Worm (Caenorhabditis elegans) whole organism, L4 larva: ENCODE data around the gene pqn-92.
A peak's percentile ranks its signal among the peaks of the same experiment; 100 is the strongest.

Experiments used
- D1046.2 ChIP-seq: fragments of 200-800 bp; sonication (Bioruptor generic); IDR thresholded peaks from 2 replicates; pipeline ENCODE4 v1.3.6; 2022; ENCODE audit warnings: missing genetic modification characterization, missing compliant biosample characterization
- F44E2.7 ChIP-seq: fragments of 200-800 bp; sonication (Bioruptor generic); IDR thresholded peaks from 2 replicates; pipeline ENCODE4 v2.1.2; 2022; ENCODE audit warnings: missing genetic modification characterization, missing compliant biosample characterization
- T20F7.1 ChIP-seq: fragments of 200-800 bp; sonication (Bioruptor generic); optimal IDR thresholded peaks from 2 replicates; lab custom pipeline; 2018; ENCODE audit warnings: mild to moderate bottlenecking, missing genetic modification characterization, missing compliant biosample characterization
- Y105C5A.15 ChIP-seq: fragments of 200-800 bp; sonication (Bioruptor generic); IDR thresholded peaks from 2 replicates; pipeline ENCODE4 v1.3.6; 2022; ENCODE audit warnings: missing genetic modification characterization, missing compliant biosample characterization
- Y48G9A.11 ChIP-seq: fragments of 200-800 bp; sonication (Bioruptor generic); IDR thresholded peaks from 2 replicates; pipeline ENCODE4 v1.3.6; 2022; ENCODE audit warnings: missing genetic modification reagents, missing genetic modification characterization, missing compliant biosample characterization
- Y5F2A.4 ChIP-seq: fragments of 200-800 bp; sonication (Bioruptor generic); optimal IDR thresholded peaks from 2 replicates; lab custom pipeline; 2018; ENCODE audit warnings: mild to moderate bottlenecking, missing genetic modification characterization, missing compliant biosample characterization
- ZK337.2 ChIP-seq: fragments of 200-800 bp; sonication (Bioruptor generic); IDR thresholded peaks from 2 replicates; pipeline ENCODE4 v1.3.6; 2022; ENCODE audit warnings: missing genetic modification reagents, missing genetic modification characterization, missing compliant biosample characterization
- ZK546.5 ChIP-seq, 2 experiments: sonication (generic microtip); optimal IDR thresholded peaks; 2 replicates each; lab custom pipeline; 2017; ENCODE audit warnings: missing biosample characterization in 2 of 2, missing genetic modification characterization in 2 of 2
- aly-2 ChIP-seq: sonication (generic microtip); optimal IDR thresholded peaks from 2 replicates; lab custom pipeline; 2018; ENCODE audit warnings: missing biosample characterization, missing genetic modification characterization
- attf-4 ChIP-seq: sonication (generic microtip); optimal IDR thresholded peaks from 3 replicates; lab custom pipeline; 2017; ENCODE audit warnings: missing biosample characterization, missing genetic modification characterization
- ceh-28 ChIP-seq: fragments of 150-350 bp; optimal IDR thresholded peaks from 2 replicates; lab custom pipeline; 2014; ENCODE audit warnings: missing biosample characterization, missing genetic modification reagents, missing genetic modification characterization
- ceh-32 ChIP-seq: sonication (generic microtip); optimal IDR thresholded peaks from 2 replicates; lab custom pipeline; 2016; ENCODE audit warnings: mild to moderate bottlenecking, missing genetic modification characterization, missing compliant biosample characterization; ENCODE audit not compliant: poor library complexity
- ceh-62 ChIP-seq: sonication (generic microtip); optimal IDR thresholded peaks from 2 replicates; lab custom pipeline; 2017; ENCODE audit warnings: missing biosample characterization, missing genetic modification characterization
- ces-1 ChIP-seq: fragments of 150-350 bp; sonication (generic microtip); optimal IDR thresholded peaks from 4 replicates; lab custom pipeline; 2014; ENCODE audit warnings: missing biosample characterization, missing genetic modification reagents, missing genetic modification characterization
- ctbp-1 ChIP-seq: fragments of 200-800 bp; sonication (Bioruptor generic); IDR thresholded peaks from 2 replicates; pipeline ENCODE4 v1.3.6; 2022; ENCODE audit warnings: missing genetic modification reagents, missing genetic modification characterization, missing compliant biosample characterization
- daf-12 ChIP-seq: fragments of 150-350 bp; optimal IDR thresholded peaks from 2 replicates; lab custom pipeline; 2014; ENCODE audit warnings: missing biosample characterization, missing genetic modification reagents, missing genetic modification characterization
- daf-16 ChIP-seq, 3 experiments: sonication (generic microtip); optimal IDR thresholded peaks; 2 replicates each; lab custom pipeline; 2016 to 2017; ENCODE audit warnings: missing genetic modification characterization in 3 of 3, missing genetic modification reagents in 3 of 3, mild to moderate bottlenecking in 2 of 3, missing compliant biosample characterization in 2 of 3, missing biosample characterization in 1 of 3, moderate library complexity in 1 of 3
- daf-19 ChIP-seq: fragments of 200-800 bp; sonication (Bioruptor generic); conservative IDR thresholded peaks from 2 replicates; pipeline ENCODE4 v1.3.6; 2022; ENCODE audit warnings: missing genetic modification characterization, missing compliant biosample characterization
- dmd-8 ChIP-seq: fragments of 200-800 bp; sonication (Bioruptor generic); IDR thresholded peaks from 2 replicates; pipeline ENCODE4 v1.3.6; 2022; ENCODE audit warnings: missing genetic modification characterization, missing compliant biosample characterization
- dmd-9 ChIP-seq: fragments of 200-800 bp; sonication (Bioruptor generic); IDR thresholded peaks from 2 replicates; pipeline ENCODE4 v1.3.6; 2022; ENCODE audit warnings: missing genetic modification reagents, missing genetic modification characterization, missing compliant biosample characterization
- duxl-1 ChIP-seq: sonication (generic microtip); optimal IDR thresholded peaks from 2 replicates; lab custom pipeline; 2016; ENCODE audit warnings: mild to moderate bottlenecking, missing genetic modification characterization, moderate library complexity, missing compliant biosample characterization; ENCODE audit not compliant: poor library complexity
- fkh-10 ChIP-seq: fragments of 150-350 bp; optimal IDR thresholded peaks from 2 replicates; lab custom pipeline; 2014; ENCODE audit warnings: missing biosample characterization, missing genetic modification reagents, missing genetic modification characterization
- hif-1 ChIP-seq, 2 experiments: sonication (generic microtip); optimal IDR thresholded peaks; 2 replicates each; lab custom pipeline; 2016 to 2017; ENCODE audit warnings: missing compliant biosample characterization in 2 of 2, missing genetic modification characterization in 2 of 2, missing genetic modification reagents in 2 of 2, missing genotype in 2 of 2, mild to moderate bottlenecking in 1 of 2
- jun-1 ChIP-seq: fragments of 150-350 bp; optimal IDR thresholded peaks from 2 replicates; lab custom pipeline; 2014; ENCODE audit warnings: missing biosample characterization, missing genetic modification reagents, missing genetic modification characterization
- lin-15B ChIP-seq: fragments of 150-350 bp; sonication (generic microtip); optimal IDR thresholded peaks from 3 replicates; lab custom pipeline; 2014; ENCODE audit warnings: missing biosample characterization, missing genetic modification characterization
- lin-29 ChIP-seq: fragments of 200-800 bp; sonication (Bioruptor generic); IDR thresholded peaks from 2 replicates; pipeline ENCODE4 v1.3.6; 2022; ENCODE audit warnings: missing genetic modification reagents, missing genetic modification characterization, missing compliant biosample characterization
- lin-39 ChIP-seq: fragments of 150-350 bp; optimal IDR thresholded peaks from 2 replicates; lab custom pipeline; 2014; ENCODE audit warnings: missing biosample characterization, missing genetic modification reagents, missing genetic modification characterization
- lsy-2 ChIP-seq, 2 experiments: fragments of 150-350 bp in 1 of 2; sonication (generic microtip) in 1 of 2; optimal IDR thresholded peaks; 2 replicates each; lab custom pipeline; 2014 to 2017; ENCODE audit warnings: missing biosample characterization in 2 of 2, missing genetic modification characterization in 2 of 2
- mdt-29 ChIP-seq: fragments of 200-800 bp; sonication (Bioruptor generic); IDR thresholded peaks from 2 replicates; pipeline ENCODE4 v1.3.6; 2022; ENCODE audit warnings: missing genetic modification reagents, missing genetic modification characterization, missing compliant biosample characterization
- mxl-3 ChIP-seq: fragments of 200-800 bp; sonication (Bioruptor generic); optimal IDR thresholded peaks from 2 replicates; lab custom pipeline; 2018; ENCODE audit warnings: mild to moderate bottlenecking, missing genetic modification characterization, missing compliant biosample characterization
- nhr-102 ChIP-seq: sonication (generic microtip); optimal IDR thresholded peaks from 2 replicates; lab custom pipeline; 2016; ENCODE audit warnings: mild to moderate bottlenecking, missing genetic modification characterization, moderate library complexity, missing compliant biosample characterization
- nhr-111 ChIP-seq: fragments of 200-800 bp; sonication (Bioruptor generic); optimal IDR thresholded peaks from 2 replicates; lab custom pipeline; 2018; ENCODE audit warnings: mild to moderate bottlenecking, missing genetic modification characterization, missing compliant biosample characterization
- nhr-237 ChIP-seq: sonication (generic microtip); optimal IDR thresholded peaks from 2 replicates; lab custom pipeline; 2017; ENCODE audit warnings: missing biosample characterization, missing genetic modification characterization
- nhr-48 ChIP-seq: sonication (generic microtip); optimal IDR thresholded peaks from 2 replicates; lab custom pipeline; 2016; ENCODE audit warnings: mild to moderate bottlenecking, missing genetic modification characterization, missing compliant biosample characterization
- nhr-6 ChIP-seq: fragments of 150-350 bp; optimal IDR thresholded peaks from 2 replicates; lab custom pipeline; 2014; ENCODE audit warnings: missing biosample characterization, missing genetic modification characterization
- nhr-77 ChIP-seq: fragments of 150-350 bp; optimal IDR thresholded peaks from 2 replicates; lab custom pipeline; 2014; ENCODE audit warnings: missing biosample characterization, missing genetic modification characterization
- pha-4 ChIP-seq, 2 experiments: fragments of 150-350 bp in 1 of 2; fragments of 200-800 bp in 1 of 2; sonication (Bioruptor generic) in 1 of 2; IDR thresholded peaks in 1 of 2; optimal IDR thresholded peaks in 1 of 2; 2 replicates each; pipeline versions ENCODE4 v1.3.6 to Lab custom; 2014 to 2022; ENCODE audit warnings: missing genetic modification characterization in 2 of 2, missing genetic modification reagents in 2 of 2, missing biosample characterization in 1 of 2, missing compliant biosample characterization in 1 of 2
- saeg-2 ChIP-seq: fragments of 200-800 bp; sonication (Bioruptor generic); IDR thresholded peaks from 2 replicates; pipeline ENCODE4 v1.3.6; 2022; ENCODE audit warnings: missing genetic modification reagents, missing genetic modification characterization, missing compliant biosample characterization
- sdz-12 ChIP-seq: fragments of 200-800 bp; sonication (Bioruptor generic); optimal IDR thresholded peaks from 2 replicates; lab custom pipeline; 2018; ENCODE audit warnings: mild to moderate bottlenecking, missing genetic modification characterization, missing compliant biosample characterization
- skn-1 ChIP-seq: fragments of 150-350 bp; optimal IDR thresholded peaks from 2 replicates; lab custom pipeline; 2014; ENCODE audit warnings: missing biosample characterization, missing genetic modification characterization
- unc-130 ChIP-seq: sonication (generic microtip); optimal IDR thresholded peaks from 2 replicates; lab custom pipeline; 2016; ENCODE audit warnings: missing genetic modification reagents, missing genetic modification characterization, missing compliant biosample characterization
- unc-39 ChIP-seq: sonication (generic microtip); optimal IDR thresholded peaks from 2 replicates; lab custom pipeline; 2017; ENCODE audit warnings: missing biosample characterization, missing genetic modification characterization
- unc-62 ChIP-seq, 3 experiments: fragments of 150-350 bp in 1 of 3; sonication (generic microtip); optimal IDR thresholded peaks in 2 of 3; peaks in 1 of 3; 1 replicate in 1 of 3; 2 replicates in 2 of 3; lab custom pipeline; 2014 to 2017; ENCODE audit warnings: missing biosample characterization in 3 of 3, missing genetic modification characterization in 3 of 3, missing genetic modification reagents in 3 of 3, missing genotype in 1 of 3
- zfp-2 ChIP-seq: sonication (generic microtip); optimal IDR thresholded peaks from 2 replicates; lab custom pipeline; 2016; ENCODE audit warnings: mild to moderate bottlenecking, missing genetic modification characterization, missing compliant biosample characterization
- zfp-3 ChIP-seq: fragments of 200-800 bp; sonication (Bioruptor generic); conservative IDR thresholded peaks from 2 replicates; pipeline ENCODE4 v1.3.6; 2022; ENCODE audit warnings: missing genetic modification reagents, missing genetic modification characterization, missing compliant biosample characterization
- ztf-11 ChIP-seq: fragments of 150-350 bp; optimal IDR thresholded peaks from 2 replicates; lab custom pipeline; 2014; ENCODE audit warnings: missing biosample characterization, missing genetic modification characterization

pqn-92 gene

ce11 chrIII:12344940-12345339, 37.4 kb downstream of the pqn-92 start:
- TF ChIP-seq aly-2 (tag; lab: Kevin White, UChicago): no peak
- peak in 1 of 2 experiments; percentile 16 for TF ChIP-seq lsy-2 (tag; optimal IDR thresholded peaks at IDR 0.05; lab: Kevin White, UChicago)
- TF ChIP-seq, all 104 proteins: peak for 1

DNA sequence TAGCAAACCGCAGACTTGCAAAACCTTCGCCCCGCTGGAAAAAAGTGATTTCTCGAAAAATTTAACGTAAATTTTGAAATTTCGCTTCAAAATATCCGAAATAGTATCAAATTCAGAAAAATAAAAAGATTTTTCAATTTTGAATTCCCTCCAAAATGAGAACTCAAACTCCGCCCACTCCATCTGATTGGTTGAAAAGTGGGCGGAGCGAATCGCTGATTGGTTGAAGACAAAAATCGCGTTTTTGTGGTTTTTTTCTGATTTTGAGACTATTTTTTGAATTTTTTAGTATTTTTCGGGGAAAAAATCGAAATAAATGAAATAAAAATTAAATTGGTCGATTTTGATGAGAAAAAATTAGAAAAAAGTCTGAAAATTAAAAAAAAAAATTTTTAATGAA, 41.4 kb downstream of the pqn-92 start:
- TF ChIP-seq Y48G9A.11 (GFP tag; lab: Robert Waterston, UW) (no peak), nhr-237 (tag; lab: Kevin White, UChicago) (no peak), nhr-77 (tag; lab: Kevin White, UChicago) (no peak), saeg-2 (no peak)

- TF ChIP-seq zfp-2 (peak; percentile 44), F44E2.7 (no peak), unc-130 (GFP tag; lab: Kevin White, UChicago) (peak; percentile 95), ceh-28 (tag; lab: Kevin White, UChicago) (no peak), dmd-8 (GFP tag; lab: Robert Waterston, UW) (no peak), Y48G9A.11 (GFP tag; lab: Robert Waterston, UW) (0 out of 2 replicates have a peak, but pooled peaks have one; percentile 45), D1046.2 (GFP tag; lab: Robert Waterston, UW) (no peak), attf-4 (tag; lab: Kevin White, UChicago) (no peak), lin-39 (tag; lab: Kevin White, UChicago) (no peak), mxl-3 (no peak), dmd-9 (GFP tag; lab: Robert Waterston, UW) (peak; percentile 92), ces-1 (GFP tag; lab: Kevin White, UChicago) (no peak), daf-19 (no peak), lin-15B (peak; percentile 84), Y105C5A.15 (GFP tag; lab: Robert Waterston, UW) (no peak), Y5F2A.4 (no peak), nhr-48 (tag; lab: Kevin White, UChicago) (peak; percentile 30), ctbp-1 (GFP tag; lab: Robert Waterston, UW) (no peak), mdt-29 (GFP tag; lab: Robert Waterston, UW) (no peak), nhr-237 (tag; lab: Kevin White, UChicago) (no peak), skn-1 (tag; lab: Kevin White, UChicago) (no peak), pha-4 (GFP tag; IDR thresholded peaks at IDR 0.05; lab: Robert Waterston, UW) (peak; percentile 69), pha-4 (tag; optimal IDR thresholded peaks at IDR 0.05; lab: Kevin White, UChicago) (no peak), ceh-32 (no peak), sdz-12 (GFP tag; lab: Kevin White, UChicago) (peak; percentile 44), duxl-1 (peak; percentile 0), unc-62 (GFP tag; optimal IDR thresholded peaks at IDR 0.05 in 1 of 2; lab: Kevin White, UChicago) (no peak), unc-62 (tag; optimal IDR thresholded peaks at IDR 0.05; lab: Kevin White, UChicago) (no peak), nhr-102 (tag; lab: Kevin White, UChicago) (peak; percentile 71), daf-16 (GFP tag; optimal IDR thresholded peaks at IDR 0.05; lab: Kevin White, UChicago) (peak; percentile 12 to 45), daf-16 (tag; optimal IDR thresholded peaks at IDR 0.05; lab: Kevin White, UChicago) (peak; percentile 37), jun-1 (tag; lab: Kevin White, UChicago) (no peak), hif-1 (tag; optimal IDR thresholded peaks at IDR 0.05; lab: Kevin White, UChicago) (peak; percentile 37 to 95), nhr-6 (tag; lab: Kevin White, UChicago) (peak; percentile 77), fkh-10 (no peak), lin-29 (GFP tag; lab: Robert Waterston, UW) (no peak), T20F7.1 (no peak), ztf-11 (tag; lab: Kevin White, UChicago) (no peak), daf-12 (tag; lab: Kevin White, UChicago) (no peak), ZK546.5 (tag; optimal IDR thresholded peaks at IDR 0.05; lab: Kevin White, UChicago) (no peak), unc-39 (tag; lab: Kevin White, UChicago) (no peak), ZK337.2 (peak; percentile 77), zfp-3 (GFP tag; lab: Robert Waterston, UW) (0 out of 2 replicates have a peak, but pooled peaks have one; percentile 27), ceh-62 (no peak), nhr-111 (no peak)
These were observed 43.7 kb downstream of the pqn-92 start, which contains the start of the genes pph-4.1 and Y75B8A.31 for ce11 chrIII:12351301-12351700. Gene pph-4.1 (minus strand): TSS chrIII:12351336. Gene Y75B8A.31 (plus strand): TSS chrIII:12351642.
